Fruit fly (Drosophila melanogaster) whole organism, embryonic: ENCODE results near the gene aop.

ENCODE experiments used
- Bdp1 ChIP-seq: fragments of 200-800 bp; sonication (Bioruptor generic); optimal IDR thresholded peaks from 3 replicates; lab custom pipeline; 2016; ENCODE audit warnings: missing biosample characterization, missing genetic modification characterization
- Bteb2 ChIP-seq: fragments of 200-800 bp; sonication (Bioruptor generic); optimal IDR thresholded peaks from 2 replicates; lab custom pipeline; 2016; ENCODE audit warnings: missing biosample characterization, missing genetic modification characterization
- CG10321 ChIP-seq: fragments of 200-800 bp; sonication (Bioruptor generic); IDR thresholded peaks from 2 replicates; pipeline ENCODE4 v1.3.6; 2022; ENCODE audit warnings: missing biosample characterization, missing genetic modification characterization
- CG11456 ChIP-seq: fragments of 200-800 bp; sonication (Bioruptor generic); IDR thresholded peaks from 3 replicates; pipeline ENCODE4 v1.3.6; 2022; ENCODE audit warnings: missing biosample characterization, missing genetic modification characterization
- CG13296 ChIP-seq: fragments of 200-800 bp; sonication (Bioruptor generic); optimal IDR thresholded peaks from 3 replicates; lab custom pipeline; 2018; ENCODE audit warnings: missing biosample characterization, mild to moderate bottlenecking, missing genetic modification characterization
- CG15514 ChIP-seq: fragments of 200-800 bp; sonication (Bioruptor generic); optimal IDR thresholded peaks from 3 replicates; lab custom pipeline; 2017; ENCODE audit warnings: missing biosample characterization, missing genetic modification characterization, mild to moderate bottlenecking, moderate library complexity, missing genetic modification reagents
- CG16863 ChIP-seq: fragments of 200-800 bp; sonication (Bioruptor generic); optimal IDR thresholded peaks from 3 replicates; lab custom pipeline; 2016; ENCODE audit warnings: missing biosample characterization, missing genetic modification characterization
- CG17359 ChIP-seq: fragments of 200-800 bp; sonication (Bioruptor generic); optimal IDR thresholded peaks from 3 replicates; lab custom pipeline; 2018; ENCODE audit warnings: missing biosample characterization, mild to moderate bottlenecking, missing genetic modification characterization, moderate library complexity
- CG18476 ChIP-seq: fragments of 200-800 bp; sonication (Bioruptor generic); optimal IDR thresholded peaks from 2 replicates; lab custom pipeline; 2016; ENCODE audit warnings: missing biosample characterization, mild to moderate bottlenecking, missing genetic modification characterization
- CG18599 ChIP-seq: fragments of 200-800 bp; sonication (Bioruptor generic); optimal IDR thresholded peaks from 3 replicates; lab custom pipeline; 2017; ENCODE audit warnings: missing biosample characterization, missing genetic modification characterization, mild to moderate bottlenecking, moderate library complexity, missing genetic modification reagents
- CG31365 ChIP-seq: fragments of 200-800 bp; sonication (Bioruptor generic); optimal IDR thresholded peaks from 2 replicates; lab custom pipeline; 2018; ENCODE audit warnings: missing biosample characterization, mild to moderate bottlenecking, missing genetic modification characterization
- CG34376 ChIP-seq: fragments of 200-800 bp; sonication (Bioruptor generic); optimal IDR thresholded peaks from 2 replicates; lab custom pipeline; 2018; ENCODE audit warnings: missing biosample characterization, mild to moderate bottlenecking, missing genetic modification characterization
- CG3726 ChIP-seq: fragments of 200-800 bp; sonication (Bioruptor generic); IDR thresholded peaks from 3 replicates; pipeline ENCODE4, ENCODE4 v1.3.6; 2022; ENCODE audit warnings: missing biosample characterization, missing genetic modification characterization
- CG4854 ChIP-seq: fragments of 200-800 bp; sonication (Bioruptor generic); optimal IDR thresholded peaks from 2 replicates; lab custom pipeline; 2016; ENCODE audit warnings: missing biosample characterization, missing genetic modification characterization, inconsistent platforms
- CG6254 ChIP-seq: fragments of 200-800 bp; sonication (Bioruptor generic); optimal IDR thresholded peaks from 3 replicates; lab custom pipeline; 2017; ENCODE audit warnings: mild to moderate bottlenecking, missing biosample characterization, missing genetic modification reagents, missing genetic modification characterization
- CG6654 ChIP-seq: fragments of 200-800 bp; sonication (Bioruptor generic); optimal IDR thresholded peaks from 2 replicates; lab custom pipeline; 2017; ENCODE audit warnings: missing biosample characterization, mild to moderate bottlenecking, missing genetic modification characterization
- CG6854 ChIP-seq: fragments of 200-800 bp; sonication (Bioruptor generic); optimal IDR thresholded peaks from 3 replicates; lab custom pipeline; 2017; ENCODE audit warnings: missing biosample characterization, mild to moderate bottlenecking, missing genetic modification characterization
- CG7839 ChIP-seq: fragments of 200-800 bp; sonication (Bioruptor generic); optimal IDR thresholded peaks from 3 replicates; lab custom pipeline; 2018; ENCODE audit warnings: missing biosample characterization, mild to moderate bottlenecking, missing genetic modification characterization, moderate library complexity
- CG9727 ChIP-seq: fragments of 200-800 bp; sonication (Bioruptor generic); optimal IDR thresholded peaks from 3 replicates; lab custom pipeline; 2017; ENCODE audit warnings: missing biosample characterization, mild to moderate bottlenecking, missing genetic modification characterization
- CG9932 ChIP-seq: fragments of 200-800 bp; sonication (Bioruptor generic); IDR thresholded peaks from 2 replicates; pipeline ENCODE4 v1.3.6; 2022; ENCODE audit warnings: missing biosample characterization, missing genetic modification characterization
- CHES-1-like ChIP-seq: fragments of 200-800 bp; sonication (Bioruptor generic); optimal IDR thresholded peaks from 2 replicates; lab custom pipeline; 2016; ENCODE audit warnings: missing biosample characterization, missing genetic modification characterization
- Dfd ChIP-seq, 2 experiments: fragments of >200 bp; optimal IDR thresholded peaks; 2 replicates each; lab custom pipeline; 2017; ENCODE audit warnings: missing biosample characterization in 2 of 2, missing genetic modification characterization in 2 of 2
- Dip3 ChIP-seq: fragments of 200-800 bp; sonication (Bioruptor generic); optimal IDR thresholded peaks from 3 replicates; lab custom pipeline; 2016; ENCODE audit warnings: missing biosample characterization, missing genetic modification characterization
- Fer2 ChIP-seq: fragments of 200-800 bp; sonication (Bioruptor generic); optimal IDR thresholded peaks from 2 replicates; lab custom pipeline; 2018; ENCODE audit warnings: missing biosample characterization, mild to moderate bottlenecking, missing genetic modification characterization, moderate library complexity
- Hmx ChIP-seq: fragments of 200-800 bp; sonication (Bioruptor generic); optimal IDR thresholded peaks from 2 replicates; lab custom pipeline; 2016; ENCODE audit warnings: missing biosample characterization, missing genetic modification characterization
- Hr39 ChIP-seq: fragments of >200 bp; optimal IDR thresholded peaks from 2 replicates; lab custom pipeline; 2017
- Lpt ChIP-seq: fragments of >200 bp; optimal IDR thresholded peaks from 2 replicates; lab custom pipeline; 2018; ENCODE audit warnings: missing biosample characterization, missing genetic modification characterization
- Nf-YA ChIP-seq: fragments of 200-800 bp; sonication (Bioruptor generic); IDR thresholded peaks from 2 replicates; pipeline ENCODE4 v1.3.6; 2022; ENCODE audit warnings: missing biosample characterization, missing genetic modification characterization
- Nf-YB ChIP-seq: fragments of 200-800 bp; sonication (Bioruptor generic); optimal IDR thresholded peaks from 3 replicates; lab custom pipeline; 2019; ENCODE audit warnings: missing biosample characterization, mild to moderate bottlenecking, missing genetic modification characterization, moderate library complexity
- Oli ChIP-seq: fragments of 200-800 bp; sonication (Bioruptor generic); optimal IDR thresholded peaks from 2 replicates; lab custom pipeline; 2018; ENCODE audit warnings: missing biosample characterization, mild to moderate bottlenecking, missing genetic modification characterization, moderate library complexity
- Spps ChIP-seq: fragments of 200-800 bp; sonication (Bioruptor generic); optimal IDR thresholded peaks from 2 replicates; lab custom pipeline; 2018; ENCODE audit warnings: missing biosample characterization, mild to moderate bottlenecking, missing genetic modification characterization
- Taf1 ChIP-seq: fragments of 200-800 bp; sonication (Bioruptor generic); IDR thresholded peaks from 2 replicates; pipeline ENCODE4 v1.3.6; 2022; ENCODE audit warnings: missing biosample characterization, missing genetic modification characterization
- amos ChIP-seq: fragments of 200-800 bp; sonication (Bioruptor generic); IDR thresholded peaks from 2 replicates; pipeline ENCODE4 v1.3.6; 2022; ENCODE audit warnings: missing biosample characterization, missing genetic modification characterization; ENCODE audit not compliant: partially characterized antibody
- bcd ChIP-seq: fragments of 200-800 bp; sonication (Bioruptor generic); optimal IDR thresholded peaks from 2 replicates; lab custom pipeline; 2017; ENCODE audit warnings: missing biosample characterization, mild to moderate bottlenecking, missing genetic modification characterization
- bsh ChIP-seq, 2 experiments: fragments of 200-800 bp; sonication (Bioruptor generic); optimal IDR thresholded peaks; 2 replicates each; lab custom pipeline; 2017 to 2018; ENCODE audit warnings: mild to moderate bottlenecking in 2 of 2, missing biosample characterization in 2 of 2, missing genetic modification characterization in 2 of 2, moderate library complexity in 1 of 2
- chinmo ChIP-seq: fragments of 200-800 bp; sonication (Bioruptor generic); IDR thresholded peaks from 4 replicates; pipeline ENCODE4 v1.3.6; 2022; ENCODE audit warnings: missing biosample characterization, missing genetic modification characterization; ENCODE audit not compliant: partially characterized antibody
- crc ChIP-seq: fragments of 200-800 bp; sonication (Bioruptor generic); optimal IDR thresholded peaks from 2 replicates; lab custom pipeline; 2016; ENCODE audit warnings: missing biosample characterization, missing genetic modification characterization
- croc ChIP-seq: fragments of 200-800 bp; sonication (Bioruptor generic); conservative IDR thresholded peaks from 3 replicates; pipeline ENCODE4 v1.3.6; 2022; ENCODE audit warnings: missing biosample characterization, missing genetic modification characterization
- dmrt99B ChIP-seq: fragments of 200-800 bp; sonication (Bioruptor generic); optimal IDR thresholded peaks from 2 replicates; lab custom pipeline; 2018; ENCODE audit warnings: missing biosample characterization, mild to moderate bottlenecking, missing genetic modification characterization, moderate library complexity
- gcm ChIP-seq: fragments of 200-800 bp; sonication (Bioruptor generic); optimal IDR thresholded peaks from 2 replicates; lab custom pipeline; 2019; ENCODE audit warnings: missing biosample characterization, mild to moderate bottlenecking, missing genetic modification characterization, moderate library complexity
- gem ChIP-seq: fragments of 200-800 bp; sonication (Bioruptor generic); optimal IDR thresholded peaks from 2 replicates; lab custom pipeline; 2019; ENCODE audit warnings: missing biosample characterization, mild to moderate bottlenecking, missing genetic modification characterization, moderate library complexity
- insv ChIP-seq, 2 experiments: fragments of 200-800 bp; sonication (Bioruptor generic); optimal IDR thresholded peaks; 3 replicates each; lab custom pipeline; 2016 to 2018; ENCODE audit warnings: missing biosample characterization in 2 of 2, missing genetic modification characterization in 2 of 2
- oc ChIP-seq: fragments of 200-800 bp; sonication (Bioruptor generic); optimal IDR thresholded peaks from 2 replicates; lab custom pipeline; 2018; ENCODE audit warnings: missing biosample characterization, mild to moderate bottlenecking, missing genetic modification characterization, moderate library complexity
- pita ChIP-seq: fragments of 200-800 bp; sonication (Bioruptor generic); optimal IDR thresholded peaks from 2 replicates; lab custom pipeline; 2017; ENCODE audit warnings: missing biosample characterization, mild to moderate bottlenecking, missing genetic modification characterization
- pum ChIP-seq: fragments of 200-800 bp; sonication (Bioruptor generic); optimal IDR thresholded peaks from 2 replicates; lab custom pipeline; 2016; ENCODE audit warnings: missing biosample characterization, missing genetic modification characterization
- ro ChIP-seq: fragments of 200-800 bp; sonication (Bioruptor generic); IDR thresholded peaks from 2 replicates; pipeline ENCODE4 v1.3.6; 2022; ENCODE audit warnings: missing biosample characterization, missing genetic modification characterization
- sd ChIP-seq: fragments of 200-800 bp; sonication (Bioruptor generic); optimal IDR thresholded peaks from 3 replicates; lab custom pipeline; 2018; ENCODE audit warnings: missing biosample characterization, mild to moderate bottlenecking, missing genetic modification characterization, moderate library complexity
- sima ChIP-seq: fragments of 200-800 bp; sonication (Bioruptor generic); optimal IDR thresholded peaks from 2 replicates; lab custom pipeline; 2016; ENCODE audit warnings: missing biosample characterization, missing genetic modification characterization
- tup ChIP-seq: fragments of 200-800 bp; sonication (Bioruptor generic); optimal IDR thresholded peaks from 2 replicates; lab custom pipeline; 2016; ENCODE audit warnings: missing biosample characterization, mild to moderate bottlenecking, missing genetic modification characterization, moderate library complexity
- vfl ChIP-seq: fragments of 200-800 bp; sonication (Bioruptor generic); optimal IDR thresholded peaks from 2 replicates; lab custom pipeline; 2016; ENCODE audit warnings: missing biosample characterization, missing genetic modification characterization
- wor ChIP-seq: fragments of 200-800 bp; sonication (Bioruptor generic); IDR thresholded peaks from 2 replicates; pipeline ENCODE4 v1.3.6; 2022; ENCODE audit warnings: missing biosample characterization, missing genetic modification characterization
- yki ChIP-seq: fragments of >200 bp; optimal IDR thresholded peaks from 3 replicates; lab custom pipeline; 2018

aop gene

DNA sequence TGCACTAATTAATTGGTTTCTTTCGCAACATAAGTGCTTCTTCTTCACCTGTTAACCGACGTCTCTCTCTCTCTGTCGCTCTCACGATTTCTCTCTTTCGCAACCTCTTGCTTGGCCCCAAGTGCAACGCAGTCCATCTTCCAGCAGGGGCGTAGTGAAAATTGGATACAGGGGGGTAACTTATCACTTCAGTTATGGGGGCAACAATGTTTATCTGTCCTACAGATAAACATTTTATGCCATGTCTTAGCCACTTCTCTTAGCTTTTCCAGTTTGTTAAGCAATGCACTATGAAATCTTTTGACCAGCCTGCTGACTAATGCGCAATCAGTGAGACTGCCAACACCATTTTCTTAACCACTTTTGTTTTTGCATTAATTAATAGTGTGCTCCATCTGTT lies 48.8 kb upstream of the aop start (continued):
- TF ChIP-seq oc (tag; lab: Kevin White, UChicago) (no peak), CG10321 (GFP tag; lab: Robert Waterston, UW) (no peak), Hr39 (no peak), CG16863 (GFP tag; lab: Kevin White, UChicago) (peak; percentile 42), CG18476 (GFP tag; lab: Kevin White, UChicago) (no peak), CHES-1-like (GFP tag; lab: Kevin White, UChicago) (peak; percentile 17), Oli (peak; percentile 64), wor (GFP tag; lab: Robert Waterston, UW) (0 out of 2 replicates have a peak, but pooled peaks have one; percentile 31), CG18599 (no peak), bsh (GFP tag; optimal IDR thresholded peaks at IDR 0.05; lab: Kevin White, UChicago) (peak; percentile 23 to 57), CG15514 (GFP tag; lab: Kevin White, UChicago) (no peak), CG9932 (GFP tag; lab: Robert Waterston, UW) (no peak), yki (no peak), CG6254 (GFP tag; lab: Kevin White, UChicago) (no peak), amos (GFP tag; lab: Robert Waterston, UW) (no peak), Bteb2 (no peak), CG7839 (no peak), ro (GFP tag; lab: Robert Waterston, UW) (no peak), Nf-YA (GFP tag; lab: Robert Waterston, UW) (peak; percentile 29), Hmx (no peak), CG6854 (GFP tag; lab: Kevin White, UChicago) (no peak), sd (tag; lab: Kevin White, UChicago) (no peak), croc (GFP tag; lab: Robert Waterston, UW) (no peak), Nf-YB (GFP tag; lab: Kevin White, UChicago) (no peak), CG17359 (tag; lab: Kevin White, UChicago) (peak; percentile 65), CG34376 (GFP tag; lab: Kevin White, UChicago) (no peak), CG11456 (GFP tag; lab: Robert Waterston, UW) (peak; percentile 57; the same call in 1 of the 3 replicates), CG9727 (GFP tag; lab: Kevin White, UChicago) (no peak), Dfd (GFP tag; optimal IDR thresholded peaks at IDR 0.05; lab: Kevin White, UChicago) (no peak), CG13296 (GFP tag; lab: Kevin White, UChicago) (peak; percentile 41), chinmo (GFP tag; lab: Robert Waterston, UW) (0 out of 4 replicates have a peak, but pooled peaks have one; percentile 45), Taf1 (GFP tag; lab: Robert Waterston, UW) (no peak), tup (GFP tag; lab: Kevin White, UChicago) (no peak), pita (GFP tag; lab: Kevin White, UChicago) (no peak), Dip3 (no peak), Spps (tag; lab: Kevin White, UChicago) (no peak), CG3726 (GFP tag; lab: Robert Waterston, UW) (0 out of 3 replicates have a peak, but pooled peaks have one; percentile 38), Fer2 (tag; lab: Kevin White, UChicago) (no peak), vfl (GFP tag; lab: Kevin White, UChicago) (no peak), crc (GFP tag; lab: Kevin White, UChicago) (no peak), Bdp1 (GFP tag; lab: Kevin White, UChicago) (no peak), dmrt99B (tag; lab: Kevin White, UChicago) (peak; percentile 72), pum (GFP tag; lab: Kevin White, UChicago) (no peak), gcm (GFP tag; lab: Kevin White, UChicago) (peak; percentile 46), CG6654 (GFP tag; lab: Kevin White, UChicago) (no peak), sima (GFP tag; lab: Kevin White, UChicago) (no peak), CG4854 (no peak), bcd (GFP tag; lab: Kevin White, UChicago) (no peak), CG31365 (tag; lab: Kevin White, UChicago) (no peak), Lpt (GFP tag; lab: Kevin White, UChicago) (no peak), gem (tag; lab: Kevin White, UChicago) (peak; percentile 69), insv (GFP tag; optimal IDR thresholded peaks at IDR 0.05; lab: Kevin White, UChicago) (no peak)
